Worm (Caenorhabditis elegans) whole organism, L4/young adult: ENCODE measurements around the gene htas-1.
A peak's percentile ranks its signal among the peaks of the same experiment; 100 is the strongest.

Experiments
- W03F9.2 ChIP-seq: fragments of 150-350 bp; optimal IDR thresholded peaks from 2 replicates; lab custom pipeline; 2014; ENCODE audit warnings: missing biosample characterization, missing genetic modification characterization
- dao-5 ChIP-seq: sonication (generic microtip); optimal IDR thresholded peaks from 2 replicates; lab custom pipeline; 2016; ENCODE audit warnings: missing genotype, missing genetic modification characterization, moderate library complexity, missing compliant biosample characterization
- him-1 ChIP-seq: sonication (generic microtip); optimal IDR thresholded peaks from 2 replicates; lab custom pipeline; 2016; ENCODE audit warnings: missing genotype, missing genetic modification reagents, missing genetic modification characterization, missing compliant biosample characterization

The htas-1 gene

DNA sequence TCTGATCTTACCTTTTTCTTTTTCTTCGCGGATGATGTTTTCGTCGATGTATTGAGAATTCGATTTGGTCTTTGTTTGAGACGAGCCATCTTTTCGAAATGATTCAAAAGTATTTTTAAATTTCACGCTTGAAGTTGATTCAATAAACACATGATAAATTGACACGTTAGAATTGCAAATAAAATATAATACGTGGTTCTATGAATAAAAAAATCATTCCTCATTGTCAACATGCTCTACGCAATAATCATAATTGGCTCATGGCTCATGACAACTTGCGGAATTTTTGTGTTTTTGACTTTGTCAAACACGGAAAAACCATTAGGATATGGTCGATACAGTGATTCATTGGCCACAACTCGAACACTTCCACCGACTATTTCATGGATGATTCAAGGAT, at the start of gene htas-1, which contains the start of gene ZK1251.3:
Gene htas-1, minus strand, starts transcription at position 101 of the 400 bp plus-strand sequence.
Gene ZK1251.3, plus strand, starts transcription at position 226 of the 400 bp plus-strand sequence.
- TF ChIP-seq W03F9.2, result no peak
- TF ChIP-seq him-1, result no peak
- no peak for TF ChIP-seq dao-5 (tag; lab: Kevin White, UChicago)

DNA sequence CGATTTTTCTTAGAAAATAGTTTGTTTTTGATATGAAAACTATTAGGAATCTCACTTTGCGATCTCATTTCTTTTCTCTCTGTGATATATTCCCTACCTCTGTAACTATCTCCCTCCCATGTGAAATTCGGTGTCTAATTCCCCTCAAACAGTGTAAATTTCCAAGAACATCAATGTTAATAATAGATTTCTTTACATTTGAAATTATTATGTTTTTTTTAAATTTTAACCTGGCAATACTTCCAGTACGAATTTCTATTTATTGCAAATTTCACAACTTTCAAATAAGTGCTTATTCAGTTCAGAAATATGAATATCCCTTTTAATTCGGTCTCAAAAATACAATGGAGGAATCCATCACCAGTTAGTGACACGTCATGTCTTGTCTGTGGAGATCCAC, 45.0 kb upstream of the htas-1 start, which contains the start of gene nhr-100:
Gene nhr-100, plus strand, starts transcription at position 301 of the 400 bp plus-strand sequence.
- TF ChIP-seq him-1, result no peak
- TF ChIP-seq W03F9.2, result no peak
- TF ChIP-seq dao-5 (tag; lab: Kevin White, UChicago), result no peak

DNA sequence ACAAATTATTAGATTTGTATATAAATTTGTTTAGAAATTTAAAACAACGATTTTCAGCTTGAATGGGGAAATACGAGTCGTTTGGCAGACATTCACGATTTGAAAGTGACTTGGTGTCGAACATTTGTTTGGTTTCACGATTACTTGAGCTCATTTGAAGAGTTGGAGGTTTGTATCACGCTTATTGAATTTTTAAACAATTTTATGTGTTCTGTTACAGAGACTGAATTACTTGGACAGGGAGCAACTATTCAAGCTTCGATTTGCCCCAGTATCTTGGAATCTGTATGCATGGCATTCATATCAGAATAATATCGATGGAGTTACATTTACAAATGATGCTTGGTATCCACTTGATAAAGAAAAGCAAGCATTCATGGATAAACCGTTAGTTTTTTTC, 43.9 kb upstream of the htas-1 start:
- TF ChIP-seq him-1, result no peak
- TF ChIP-seq dao-5 (tag; lab: Kevin White, UChicago), result no peak
- TF ChIP-seq W03F9.2, result no peak

- no peak for TF ChIP-seq dao-5 (tag; lab: Kevin White, UChicago)
- TF ChIP-seq him-1, result no peak
- no peak for TF ChIP-seq W03F9.2
Measured at ce11 chrIV:9725468-9725985, 42.2 kb upstream of the htas-1 start.

ce11 chrIV:9724948-9725347, 41.6 kb upstream of the htas-1 start, which contains the start of the genes nhr-138 and C28D4.18:
Gene nhr-138 (plus strand): TSS chrIV:9725251.
Gene C28D4.18 (plus strand): TSS chrIV:9725280.
- TF ChIP-seq dao-5 (tag; lab: Kevin White, UChicago) (no peak), W03F9.2 (no peak), him-1 (no peak)

DNA sequence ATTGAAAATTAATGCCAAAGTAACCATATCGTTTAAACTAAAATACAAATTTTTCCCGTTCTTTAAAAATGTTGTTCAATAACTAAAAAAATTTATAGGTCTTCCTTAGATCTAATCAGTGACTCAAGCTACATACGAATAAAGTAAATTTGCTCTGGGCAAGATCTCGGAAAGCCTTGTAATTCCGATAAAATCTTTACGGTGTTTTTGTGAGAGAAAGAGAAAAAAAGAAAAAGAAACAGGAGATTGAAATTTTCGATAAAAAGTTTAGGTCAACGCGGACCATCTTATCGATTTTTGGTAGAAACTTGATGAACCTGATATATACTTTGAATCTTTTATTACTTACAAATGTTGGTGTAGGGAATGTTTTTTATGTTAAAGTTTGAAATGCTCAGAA, 39.9 kb upstream of the htas-1 start:
- no peak for TF ChIP-seq dao-5 (tag; lab: Kevin White, UChicago)
- no peak for TF ChIP-seq him-1
- no peak for TF ChIP-seq W03F9.2

ce11 chrIV:9718396-9718795, 35.1 kb upstream of the htas-1 start:
- TF ChIP-seq dao-5 (tag; lab: Kevin White, UChicago) (no peak), W03F9.2 (peak; percentile 25)

DNA sequence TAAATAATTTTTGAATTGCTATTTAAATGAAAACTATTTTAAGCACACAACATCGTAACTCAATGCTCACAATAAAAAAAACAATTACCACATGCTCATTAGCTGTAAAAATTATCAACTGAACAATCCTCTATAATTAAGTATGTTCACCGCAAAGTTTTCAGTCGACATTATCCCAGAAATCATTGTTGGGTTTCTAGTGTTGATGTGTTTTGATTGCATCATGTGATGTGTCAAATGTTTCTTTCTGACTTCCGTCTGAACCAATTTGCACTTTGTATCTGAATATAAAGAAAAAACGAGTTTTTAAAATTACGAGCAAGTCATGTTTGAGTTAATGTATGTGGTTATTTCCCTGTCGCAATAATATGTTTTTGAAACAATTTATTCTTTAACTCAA, 34.5 kb upstream of the htas-1 start:
- TF ChIP-seq dao-5 (tag; lab: Kevin White, UChicago) (no peak), W03F9.2 (no peak), him-1 (no peak)

- TF ChIP-seq W03F9.2 (no peak), him-1 (no peak), dao-5 (tag; lab: Kevin White, UChicago) (no peak)
Measured at ce11 chrIV:9716490-9716889, 33.2 kb upstream of the htas-1 start.

DNA sequence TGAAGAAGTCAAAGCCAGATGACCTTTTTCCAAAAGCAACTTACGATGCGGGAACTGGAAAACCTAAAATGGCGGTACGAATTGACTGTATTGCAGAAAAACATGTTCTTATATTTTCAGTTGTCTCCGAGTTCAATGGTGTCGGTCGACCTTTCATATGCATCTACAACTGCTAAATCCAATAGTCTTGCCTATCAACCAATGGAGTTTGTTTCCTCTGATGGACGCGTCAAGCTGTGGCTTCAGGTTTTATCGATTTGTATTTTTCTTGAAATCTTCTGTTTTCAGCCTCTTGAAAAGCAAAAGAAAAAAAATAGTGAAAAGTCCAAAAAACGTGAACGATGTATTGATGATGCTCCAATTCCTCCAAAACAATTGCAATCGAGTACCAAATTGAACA, 30.9 kb upstream of the htas-1 start:
- TF ChIP-seq W03F9.2, result no peak
- no peak for TF ChIP-seq him-1
- TF ChIP-seq dao-5 (tag; lab: Kevin White, UChicago), result no peak

- no peak for TF ChIP-seq dao-5 (tag; lab: Kevin White, UChicago)
- no peak for TF ChIP-seq W03F9.2
- TF ChIP-seq him-1, result no peak
Measured at ce11 chrIV:9712782-9713181, 29.4 kb upstream of the htas-1 start, which contains the start of gene K01H12.4. Gene K01H12.4 (plus strand): TSS chrIV:9713082.

DNA sequence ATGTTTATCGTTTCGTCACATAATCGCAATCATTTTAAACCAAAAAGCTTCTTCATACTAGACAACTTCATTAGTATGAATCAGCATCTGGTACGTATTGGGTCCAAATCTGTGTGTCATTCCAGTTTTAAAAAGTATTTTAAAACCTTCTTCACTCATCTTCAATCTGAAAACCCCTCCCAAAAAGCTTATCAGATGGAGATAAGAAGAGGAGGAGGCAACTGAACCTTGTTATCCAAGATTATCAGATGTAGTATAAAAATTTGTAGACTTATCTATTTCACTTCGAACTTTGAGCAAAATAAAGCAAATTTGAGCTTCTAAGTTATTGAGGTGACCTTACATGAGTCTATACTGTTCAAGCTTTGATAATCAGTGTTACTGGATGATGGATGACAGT, 26.6 kb upstream of the htas-1 start, which contains the start of gene nhr-38:
Gene nhr-38, plus strand, starts transcription at position 301 of the 400 bp plus-strand sequence.
- no peak for TF ChIP-seq W03F9.2
- no peak for TF ChIP-seq him-1
- no peak for TF ChIP-seq dao-5 (tag; lab: Kevin White, UChicago)

DNA sequence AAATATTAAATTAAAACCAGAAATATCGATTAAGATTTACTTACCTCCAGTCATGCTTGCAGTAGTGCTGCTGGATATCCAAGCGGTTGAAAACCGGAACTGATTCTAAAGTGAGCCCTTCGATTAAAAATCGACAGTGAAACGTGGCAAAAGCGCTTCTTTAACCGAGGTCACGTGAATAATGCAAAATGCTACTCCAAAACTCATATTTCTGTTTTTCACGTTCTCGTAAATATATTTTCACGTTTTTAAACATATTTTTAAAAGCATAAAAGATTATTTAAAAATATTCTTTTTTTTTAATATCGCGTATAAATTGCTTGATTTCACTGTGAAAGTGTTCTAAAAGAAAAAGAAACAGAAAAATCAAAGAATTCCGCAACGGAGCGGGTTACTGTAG, 25.9 kb upstream of the htas-1 start, which contains the start of gene ant-1.3:
Gene ant-1.3, minus strand, starts transcription at position 101 of the 400 bp plus-strand sequence.
- TF ChIP-seq dao-5 (tag; lab: Kevin White, UChicago), result no peak

DNA sequence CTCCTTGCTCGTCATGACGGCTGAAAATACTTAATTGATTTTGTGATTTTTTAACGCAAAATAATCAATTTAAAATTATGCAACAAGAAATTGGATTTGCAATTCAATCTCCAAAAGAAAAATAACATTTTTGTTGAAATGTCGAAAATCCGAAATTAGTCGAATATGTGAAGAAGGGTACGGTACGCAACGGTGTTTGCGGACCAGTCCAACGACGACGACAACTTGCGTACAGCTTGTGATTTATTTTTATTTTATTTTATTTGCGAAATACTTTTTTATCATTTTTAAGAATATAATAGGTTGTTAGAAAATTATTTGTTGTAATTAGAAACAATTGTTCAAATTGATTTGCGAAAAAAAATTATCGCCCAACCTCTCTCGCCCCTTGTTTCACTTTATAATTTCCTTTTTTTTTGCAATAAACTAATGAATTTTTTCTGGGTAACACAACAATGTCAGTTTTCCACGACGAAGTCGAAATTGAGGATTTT, 23.4 kb upstream of the htas-1 start, which contains the start of the genes dcaf-1 and dph-3:
Gene dcaf-1, minus strand, starts transcription at position 20 of the 494 bp plus-strand sequence.
Gene dph-3, plus strand, starts transcription at position 444 of the 494 bp plus-strand sequence.
- no peak for TF ChIP-seq dao-5 (tag; lab: Kevin White, UChicago)
- TF ChIP-seq W03F9.2, result peak; percentile 60
- TF ChIP-seq him-1, result no peak

DNA sequence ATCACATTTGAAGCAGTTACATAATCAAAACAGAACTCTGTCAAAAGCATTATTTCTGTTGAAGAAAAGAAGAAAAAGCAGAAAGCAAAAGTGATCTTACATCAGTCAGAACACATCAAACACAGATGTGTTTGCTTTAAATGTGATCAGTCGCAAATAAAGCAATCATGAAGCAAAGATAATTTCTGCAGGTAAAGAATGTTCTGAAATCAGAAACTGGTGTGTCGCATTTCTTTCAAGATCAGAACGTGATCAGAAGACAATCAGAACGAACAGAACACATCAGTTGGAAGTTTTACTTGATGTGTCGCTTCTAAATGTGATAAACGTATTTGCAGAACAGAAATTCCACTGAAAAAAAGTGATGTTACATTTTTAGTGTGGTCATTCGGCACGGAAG, 15.7 kb upstream of the htas-1 start:
- TF ChIP-seq W03F9.2 (no peak), dao-5 (tag; lab: Kevin White, UChicago) (no peak), him-1 (no peak)
